Worm (Caenorhabditis elegans): ENCODE measurements around the gene K09C4.5.

The K09C4.5 gene

DNA sequence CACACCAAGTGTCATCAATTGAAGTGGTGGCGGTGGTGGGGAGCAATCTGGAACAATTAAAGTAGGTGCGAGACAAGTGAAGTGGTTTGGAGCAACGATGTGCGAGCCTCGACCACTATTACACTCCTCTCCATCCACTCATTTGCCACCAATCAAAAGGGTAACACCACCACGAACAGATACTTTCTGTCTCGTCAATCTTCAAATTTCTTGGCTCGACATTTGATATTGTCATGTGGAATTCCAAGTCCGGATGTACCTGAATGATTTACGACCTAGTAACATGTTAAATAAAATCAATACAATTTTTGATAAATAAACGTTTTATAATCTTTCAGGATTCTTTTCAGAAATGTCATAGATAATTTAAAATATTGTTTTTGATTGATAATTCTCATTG lies 11.6 kb upstream of the K09C4.5 start, which contains the start of gene sul-1:
sul-1 (minus strand) TSS at position 101 of the 400 bp plus-strand sequence.
- TF ChIP-seq nhr-76 (tag; optimal IDR thresholded peaks at IDR 0.05) (no peak), lin-39 (tag; optimal IDR thresholded peaks at IDR 0.05) (no peak), nhr-237 (tag; optimal IDR thresholded peaks at IDR 0.05) (no peak), elt-1 (tag; optimal IDR thresholded peaks at IDR 0.05) (no peak), nhr-77 (tag; optimal IDR thresholded peaks at IDR 0.05) (no peak)

ce11 chrX:3271673-3272072 lies 10.8 kb upstream of the K09C4.5 start, which contains the start of gene K09C4.9:
K09C4.9 (minus strand) TSS chrX:3271773.
- TF ChIP-seq ztf-11 (tag; optimal IDR thresholded peaks at IDR 0.05), result no peak
- TF ChIP-seq pqm-1 (tag; optimal IDR thresholded peaks at IDR 0.05), result no peak
- no peak for TF ChIP-seq ceh-16 (tag; optimal IDR thresholded peaks at IDR 0.05)
- no peak for TF ChIP-seq mdl-1 (tag; optimal IDR thresholded peaks at IDR 0.05)
- no peak for TF ChIP-seq fkh-10 (GFP tag; optimal IDR thresholded peaks at IDR 0.05)
- TF ChIP-seq ztf-4 (tag; optimal IDR thresholded peaks at IDR 0.05), result no peak
- TF ChIP-seq aly-2 (tag; optimal IDR thresholded peaks at IDR 0.05), result no peak
- no peak for TF ChIP-seq lin-15B (tag; optimal IDR thresholded peaks at IDR 0.05)
- no peak for TF ChIP-seq ceh-82 (tag; optimal IDR thresholded peaks at IDR 0.05)

DNA sequence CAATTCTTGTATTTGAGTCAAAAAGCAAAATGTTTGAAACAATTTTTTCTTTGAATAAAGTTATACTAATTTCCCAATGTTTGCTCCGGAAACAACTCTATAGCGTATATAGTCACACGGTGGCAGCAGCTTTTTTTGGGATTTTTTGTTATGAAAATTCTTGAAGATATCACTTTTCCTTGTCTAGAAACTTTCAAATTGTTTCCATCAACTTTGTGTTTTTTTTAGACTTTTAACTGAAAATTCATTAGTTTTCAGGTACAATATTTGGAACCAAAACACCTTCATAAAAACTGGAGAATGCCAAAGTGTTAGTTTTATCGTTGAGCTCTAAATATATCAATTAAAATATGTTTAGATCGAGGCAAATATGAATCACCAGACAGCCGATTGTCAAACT lies 9.9 kb upstream of the K09C4.5 start, which contains the start of gene K09C4.7:
K09C4.7 (plus strand) TSS at position 301 of the 400 bp plus-strand sequence.
- TF ChIP-seq fkh-10 (GFP tag; optimal IDR thresholded peaks at IDR 0.05) (no peak), nhr-76 (tag; optimal IDR thresholded peaks at IDR 0.05) (no peak), fkh-2 (tag; optimal IDR thresholded peaks at IDR 0.05) (no peak), ceh-9 (tag; optimal IDR thresholded peaks at IDR 0.05) (no peak), ceh-28 (tag; optimal IDR thresholded peaks at IDR 0.05) (no peak), R02D3.7 (tag; optimal IDR thresholded peaks at IDR 0.05) (no peak), ama-1 (optimal IDR thresholded peaks at IDR 0.05) (no peak), eor-1 (tag; optimal IDR thresholded peaks at IDR 0.05) (no peak), unc-39 (tag; optimal IDR thresholded peaks at IDR 0.05) (no peak), nhr-43 (tag; optimal IDR thresholded peaks at IDR 0.05; ENCODE audit: poor library complexity, severe bottlenecking) (no peak), elt-2 (tag; optimal IDR thresholded peaks at IDR 0.05) (no peak), egl-27 (tag; optimal IDR thresholded peaks at IDR 0.05) (no peak), nhr-67 (tag; optimal IDR thresholded peaks at IDR 0.05) (no peak), egl-5 (tag; optimal IDR thresholded peaks at IDR 0.05) (no peak), ztf-11 (tag; optimal IDR thresholded peaks at IDR 0.05) (no peak), fos-1 (tag; optimal IDR thresholded peaks at IDR 0.05) (no peak), pqm-1 (tag; optimal IDR thresholded peaks at IDR 0.05) (no peak), ceh-82 (tag; optimal IDR thresholded peaks at IDR 0.05) (no peak), daf-12 (tag; optimal IDR thresholded peaks at IDR 0.05) (no peak)

DNA sequence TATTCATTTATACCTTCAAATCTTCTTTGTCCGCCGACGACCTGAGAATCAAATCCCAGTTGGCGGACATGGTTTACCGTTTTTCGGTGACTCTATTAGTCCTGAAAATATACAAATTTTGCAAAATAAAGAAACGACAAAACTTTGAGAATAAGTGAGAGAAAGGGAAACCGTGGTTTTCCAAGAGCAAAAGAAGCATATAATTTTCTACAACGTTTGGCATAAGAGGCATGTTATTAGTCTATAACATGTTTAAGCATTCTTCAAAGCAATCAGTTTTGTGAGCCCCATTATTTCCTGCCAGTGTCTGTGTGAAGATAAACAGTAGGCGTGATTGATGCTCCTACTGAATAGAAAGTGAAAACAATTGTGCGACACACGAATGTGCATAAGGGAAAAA lies 2.3 kb upstream of the K09C4.5 start, which contains the start of gene K09C4.10:
K09C4.10 (minus strand) TSS at position 101 of the 400 bp plus-strand sequence.
- no peak for TF ChIP-seq elt-2 (tag; optimal IDR thresholded peaks at IDR 0.05)
- no peak for TF ChIP-seq nhr-28 (tag; optimal IDR thresholded peaks at IDR 0.05)
- no peak for TF ChIP-seq zag-1 (tag; optimal IDR thresholded peaks at IDR 0.05)
- TF ChIP-seq skn-1 (tag; optimal IDR thresholded peaks at IDR 0.05), result no peak
- no peak for TF ChIP-seq fkh-2 (tag; optimal IDR thresholded peaks at IDR 0.05)
- TF ChIP-seq eor-1 (tag; optimal IDR thresholded peaks at IDR 0.05), result no peak
- TF ChIP-seq nhr-12 (tag; optimal IDR thresholded peaks at IDR 0.05), result no peak
- no peak for TF ChIP-seq elt-1 (tag; optimal IDR thresholded peaks at IDR 0.05)
- TF ChIP-seq ZK546.5 (tag; optimal IDR thresholded peaks at IDR 0.05), result no peak
- no peak for TF ChIP-seq egl-27 (tag; optimal IDR thresholded peaks at IDR 0.05)

DNA sequence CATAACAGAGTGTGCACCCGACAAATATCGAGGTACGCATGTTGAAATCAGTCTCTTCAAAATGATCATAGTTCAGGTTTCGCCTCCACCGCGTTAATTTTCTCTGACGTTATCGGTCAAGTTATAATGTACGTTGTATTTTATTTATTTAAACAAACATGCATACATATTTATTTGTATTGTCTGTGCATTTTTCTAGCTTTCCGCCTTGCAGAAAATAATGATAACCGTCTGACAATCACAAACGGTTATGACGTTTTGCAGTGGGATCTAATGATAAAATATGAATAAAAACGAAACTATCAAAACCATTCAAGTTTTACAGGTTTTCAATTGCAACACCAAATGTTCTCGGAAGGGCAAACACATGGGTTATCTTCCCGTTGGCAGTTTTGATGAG lies 758 bp downstream of the K09C4.5 start:
- TF ChIP-seq tbx-2 (tag; optimal IDR thresholded peaks at IDR 0.05) (no peak), nfya-1 (tag; optimal IDR thresholded peaks at IDR 0.05; ENCODE audit: insufficient read depth) (no peak), nhr-77 (tag; optimal IDR thresholded peaks at IDR 0.05) (no peak), nhr-28 (tag; optimal IDR thresholded peaks at IDR 0.05) (no peak), jun-1 (tag; optimal IDR thresholded peaks at IDR 0.05) (peak; percentile 19), elt-3 (tag; optimal IDR thresholded peaks at IDR 0.05) (no peak), elt-2 (tag; optimal IDR thresholded peaks at IDR 0.05) (peak; percentile 79), lin-39 (tag; optimal IDR thresholded peaks at IDR 0.05) (no peak), pha-4 (tag; optimal IDR thresholded peaks at IDR 0.05) (peak; percentile 12), eor-1 (tag; optimal IDR thresholded peaks at IDR 0.05) (no peak), unc-39 (tag; optimal IDR thresholded peaks at IDR 0.05) (no peak), hmg-11 (tag; optimal IDR thresholded peaks at IDR 0.05) (no peak), egl-27 (tag; optimal IDR thresholded peaks at IDR 0.05) (no peak), pqm-1 (tag; optimal IDR thresholded peaks at IDR 0.05) (peak; percentile 55), snpc-4 (tag; optimal IDR thresholded peaks at IDR 0.05) (no peak)
